Fruit fly (Drosophila melanogaster): Measurements from ENCODE around the gene CG32104.

The CG32104 gene

DNA sequence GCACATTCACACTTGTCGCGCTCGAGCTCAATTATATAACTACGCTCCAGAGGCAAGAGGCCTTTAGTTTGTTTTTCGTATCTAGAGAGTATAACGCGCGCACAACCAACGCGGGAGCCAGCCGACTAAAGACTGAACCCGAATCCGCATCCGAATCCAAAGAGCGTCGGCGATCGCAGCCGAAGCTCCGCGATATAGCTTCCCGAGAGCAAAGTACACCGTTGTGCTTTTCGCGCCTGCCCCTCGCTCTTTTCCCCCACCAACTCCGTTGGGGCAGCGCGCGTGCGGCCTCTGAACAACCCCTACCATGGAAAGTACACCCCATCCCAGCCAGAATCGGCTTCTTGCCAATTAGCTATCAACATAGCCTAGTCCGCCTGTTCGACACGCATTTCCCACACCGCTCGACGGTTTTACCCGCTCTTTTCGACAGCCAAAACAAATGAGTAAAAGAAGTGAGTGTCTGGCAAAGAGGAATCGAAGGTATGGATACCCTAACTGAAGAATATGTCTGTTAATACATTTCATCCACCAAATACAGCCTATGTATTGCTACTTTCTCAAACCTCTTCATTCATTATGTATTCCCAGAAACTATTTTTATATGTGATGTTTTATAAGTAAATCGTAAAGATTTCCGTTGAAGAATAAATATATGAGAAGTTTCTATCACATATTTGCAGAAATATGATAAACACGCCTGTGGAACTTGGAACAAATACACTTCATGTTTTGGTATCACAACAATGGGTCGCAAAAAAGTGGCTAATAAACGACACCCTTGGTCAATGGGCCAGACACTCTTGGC is 9.6 kb upstream of the CG32104 start (continued):
- no peak; the same call in 2 of the 3 replicates for TF ChIP-seq zen2 (GFP tag; IDR thresholded peaks at IDR 0.05; ENCODE audit: partially characterized antibody)
- no peak for TF ChIP-seq CG12236 (GFP tag; optimal IDR thresholded peaks at IDR 0.05)
- TF ChIP-seq CG12219 (GFP tag; optimal IDR thresholded peaks at IDR 0.05): peak; percentile 45
- TF ChIP-seq CG30020 (tag; optimal IDR thresholded peaks at IDR 0.05): no peak
- TF ChIP-seq CG2116 (GFP tag; optimal IDR thresholded peaks at IDR 0.05): no peak
- TF ChIP-seq tx (GFP tag; optimal IDR thresholded peaks at IDR 0.05): no peak
- no peak for TF ChIP-seq jigr1 (GFP tag; IDR thresholded peaks at IDR 0.05)
- TF ChIP-seq pan (optimal IDR thresholded peaks at IDR 0.05): no peak
- peak in 1 of 2 experiments; percentile 33 for TF ChIP-seq pan (GFP tag; optimal IDR thresholded peaks at IDR 0.05 in 1 of 2, IDR thresholded peaks at IDR 0.05 in 1 of 2)
- 0 out of 2 replicates have a peak, but pooled peaks have one; percentile 11 for TF ChIP-seq H2.0 (GFP tag; IDR thresholded peaks at IDR 0.05)
- TF ChIP-seq CG32772 (GFP tag; IDR thresholded peaks at IDR 0.05): no peak
- no peak for TF ChIP-seq Ssrp (tag; optimal IDR thresholded peaks at IDR 0.05)
- TF ChIP-seq CG11247 (GFP tag; IDR thresholded peaks at IDR 0.05): no peak
- TF ChIP-seq da (GFP tag; optimal IDR thresholded peaks at IDR 0.05): no peak
- TF ChIP-seq pum (GFP tag; optimal IDR thresholded peaks at IDR 0.05): no peak
- 0 out of 3 replicates have a peak, but pooled peaks have one; percentile 50 for TF ChIP-seq gce (GFP tag; IDR thresholded peaks at IDR 0.05)
- no peak for TF ChIP-seq insv (GFP tag; optimal IDR thresholded peaks at IDR 0.05)
- TF ChIP-seq pros (GFP tag; optimal IDR thresholded peaks at IDR 0.05): peak; percentile 68
- peak; percentile 92 for TF ChIP-seq CG12769 (tag; optimal IDR thresholded peaks at IDR 0.05)
- peak; percentile 0 for TF ChIP-seq CG18619 (GFP tag; optimal IDR thresholded peaks at IDR 0.05)
- TF ChIP-seq Dbx (GFP tag; IDR thresholded peaks at IDR 0.05): peak; percentile 42; the same call in 2 of the 3 replicates
- TF ChIP-seq Hand (GFP tag; optimal IDR thresholded peaks at IDR 0.05): no peak
- TF ChIP-seq CG2120 (GFP tag; optimal IDR thresholded peaks at IDR 0.05): peak; percentile 74
- TF ChIP-seq ap (GFP tag; IDR thresholded peaks at IDR 0.05): 0 out of 2 replicates have a peak, but pooled peaks have one; percentile 18
- TF ChIP-seq cwo (GFP tag; optimal IDR thresholded peaks at IDR 0.05): peak; percentile 84
- TF ChIP-seq dpn (GFP tag; optimal IDR thresholded peaks at IDR 0.05): no peak
- no peak for TF ChIP-seq Gsc (GFP tag; IDR thresholded peaks at IDR 0.05)
- peak; percentile 39; the same call in 1 of the 2 replicates for TF ChIP-seq lmd (GFP tag; IDR thresholded peaks at IDR 0.05)
- peak; percentile 15 for TF ChIP-seq CG1603 (tag; optimal IDR thresholded peaks at IDR 0.05)
- no peak for TF ChIP-seq CG8359 (GFP tag; optimal IDR thresholded peaks at IDR 0.05; ENCODE audit: borderline replicate concordance)
- no peak for TF ChIP-seq fru (optimal IDR thresholded peaks at IDR 0.05)
- no peak for TF ChIP-seq pzg (GFP tag; optimal IDR thresholded peaks at IDR 0.05)
- no peak for TF ChIP-seq CG7372 (GFP tag; IDR thresholded peaks at IDR 0.05)
- no peak for TF ChIP-seq CG12659 (GFP tag; optimal IDR thresholded peaks at IDR 0.05)
- TF ChIP-seq fd102C (GFP tag; optimal IDR thresholded peaks at IDR 0.05): no peak
- peak; percentile 16 for TF ChIP-seq CG12155 (GFP tag; optimal IDR thresholded peaks at IDR 0.05)
- peak; percentile 54 for TF ChIP-seq sd (tag; optimal IDR thresholded peaks at IDR 0.05)
- no peak for TF ChIP-seq wor (GFP tag; IDR thresholded peaks at IDR 0.05)
- no peak for TF ChIP-seq Mes4 (GFP tag; optimal IDR thresholded peaks at IDR 0.05)
- TF ChIP-seq CG32532 (GFP tag; IDR thresholded peaks at IDR 0.05): peak; percentile 60
- TF ChIP-seq CG34422 (GFP tag; IDR thresholded peaks at IDR 0.05): peak; percentile 51; the same call in 1 of the 3 replicates
- peak; percentile 52 for TF ChIP-seq pb (GFP tag; optimal IDR thresholded peaks at IDR 0.05)
- TF ChIP-seq CG10654 (GFP tag; optimal IDR thresholded peaks at IDR 0.05): no peak
- no peak for TF ChIP-seq p53 (GFP tag; optimal IDR thresholded peaks at IDR 0.05)
- TF ChIP-seq CG18764 (GFP tag; optimal IDR thresholded peaks at IDR 0.05): no peak
- TF ChIP-seq CG4282 (GFP tag; optimal IDR thresholded peaks at IDR 0.05): no peak
- TF ChIP-seq CG34224 (GFP tag; IDR thresholded peaks at IDR 0.05; ENCODE audit: partially characterized antibody): peak; percentile 43; the same call in 1 of the 3 replicates
- TF ChIP-seq CG10366 (GFP tag; IDR thresholded peaks at IDR 0.05): peak; percentile 47; the same call in 1 of the 2 replicates
- no peak for TF ChIP-seq Hr51 (GFP tag; optimal IDR thresholded peaks at IDR 0.05)
